Fruit fly (Drosophila melanogaster) whole organism, embryonic: ENCODE results near the gene JMJD4.
A peak's percentile ranks its signal among the peaks of the same experiment; 100 is the strongest.

Source experiments
- Blimp-1 ChIP-seq: fragments of 200-800 bp; sonication (Bioruptor generic); optimal IDR thresholded peaks from 3 replicates; lab custom pipeline; 2018; ENCODE audit warnings: missing biosample characterization, missing genetic modification characterization, mild to moderate bottlenecking, moderate library complexity, missing genetic modification reagents
- CG1024 ChIP-seq: fragments of 200-800 bp; sonication (Bioruptor generic); IDR thresholded peaks from 2 replicates; pipeline ENCODE4 v1.3.6; 2022; ENCODE audit warnings: missing biosample characterization, missing genetic modification characterization
- CG10543 ChIP-seq: fragments of 200-800 bp; sonication (Bioruptor generic); optimal IDR thresholded peaks from 3 replicates; lab custom pipeline; 2017; ENCODE audit warnings: missing biosample characterization, mild to moderate bottlenecking, missing genetic modification characterization, moderate library complexity
- CG12104 ChIP-seq: fragments of 200-800 bp; sonication (Bioruptor generic); optimal IDR thresholded peaks from 3 replicates; lab custom pipeline; 2016; ENCODE audit warnings: missing biosample characterization, missing genetic modification characterization
- CG12299 ChIP-seq: fragments of 200-800 bp; sonication (Bioruptor generic); optimal IDR thresholded peaks from 2 replicates; lab custom pipeline; 2018; ENCODE audit warnings: missing biosample characterization, mild to moderate bottlenecking, missing genetic modification characterization
- CG14050 ChIP-seq: fragments of 200-800 bp; sonication (Bioruptor generic); IDR thresholded peaks from 3 replicates; pipeline ENCODE4 v1.3.6; 2022; ENCODE audit warnings: missing biosample characterization, missing genetic modification characterization
- CG15479 ChIP-seq: fragments of 200-800 bp; sonication (Bioruptor generic); optimal IDR thresholded peaks from 3 replicates; lab custom pipeline; 2019; ENCODE audit warnings: missing biosample characterization, mild to moderate bottlenecking, missing genetic modification characterization, moderate library complexity
- CG15514 ChIP-seq: fragments of 200-800 bp; sonication (Bioruptor generic); optimal IDR thresholded peaks from 3 replicates; lab custom pipeline; 2017; ENCODE audit warnings: missing biosample characterization, missing genetic modification characterization, mild to moderate bottlenecking, moderate library complexity, missing genetic modification reagents
- CG16815 ChIP-seq: fragments of 200-800 bp; sonication (Bioruptor generic); optimal IDR thresholded peaks from 3 replicates; lab custom pipeline; 2017; ENCODE audit warnings: missing biosample characterization, mild to moderate bottlenecking, missing genetic modification characterization
- CG31365 ChIP-seq: fragments of 200-800 bp; sonication (Bioruptor generic); optimal IDR thresholded peaks from 2 replicates; lab custom pipeline; 2018; ENCODE audit warnings: missing biosample characterization, mild to moderate bottlenecking, missing genetic modification characterization
- CG3281 ChIP-seq: fragments of 200-800 bp; sonication (Bioruptor generic); optimal IDR thresholded peaks from 3 replicates; lab custom pipeline; 2017; ENCODE audit warnings: missing biosample characterization, mild to moderate bottlenecking, missing genetic modification characterization
- CG3847 ChIP-seq: fragments of 200-800 bp; sonication (Bioruptor generic); IDR thresholded peaks from 2 replicates; pipeline ENCODE4 v1.3.6; 2022; ENCODE audit warnings: missing biosample characterization, missing genetic modification characterization
- CG4404 ChIP-seq: fragments of 200-800 bp; sonication (Bioruptor generic); IDR thresholded peaks from 2 replicates; pipeline ENCODE4 v1.3.6; 2022; ENCODE audit warnings: missing biosample characterization, missing genetic modification characterization
- CG9215 ChIP-seq: fragments of 200-800 bp; sonication (Bioruptor generic); IDR thresholded peaks from 2 replicates; pipeline ENCODE4 v1.3.6; 2022; ENCODE audit warnings: missing biosample characterization, missing genetic modification characterization
- CG9609 ChIP-seq: fragments of 200-800 bp; sonication (Bioruptor generic); optimal IDR thresholded peaks from 3 replicates; lab custom pipeline; 2016; ENCODE audit warnings: missing biosample characterization, missing genetic modification characterization
- D19B ChIP-seq: fragments of 200-800 bp; sonication (Bioruptor generic); optimal IDR thresholded peaks from 2 replicates; lab custom pipeline; 2017; ENCODE audit warnings: missing biosample characterization, mild to moderate bottlenecking, missing genetic modification characterization
- Dbx ChIP-seq: fragments of 200-800 bp; sonication (Bioruptor generic); IDR thresholded peaks from 3 replicates; pipeline ENCODE4 v1.3.6; 2022; ENCODE audit warnings: missing biosample characterization, missing genetic modification characterization
- Dp ChIP-seq: fragments of 200-800 bp; sonication (Bioruptor generic); optimal IDR thresholded peaks from 2 replicates; lab custom pipeline; 2018; ENCODE audit warnings: missing biosample characterization, mild to moderate bottlenecking, missing genetic modification characterization, moderate library complexity
- E2f2 ChIP-seq: fragments of 200-800 bp; sonication (Bioruptor generic); IDR thresholded peaks from 2 replicates; pipeline ENCODE4 v1.3.6; 2022; ENCODE audit warnings: missing biosample characterization, missing genetic modification characterization
- Ets65A ChIP-seq: fragments of 200-800 bp; sonication (Bioruptor generic); peaks from one replicate; lab custom pipeline; 2016; ENCODE audit warnings: missing biosample characterization, missing genetic modification characterization
- Fer1 ChIP-seq: fragments of 200-800 bp; sonication (Bioruptor generic); optimal IDR thresholded peaks from 2 replicates; lab custom pipeline; 2017; ENCODE audit warnings: missing biosample characterization, mild to moderate bottlenecking, missing genetic modification characterization
- HLH54F ChIP-seq: fragments of 200-800 bp; sonication (Bioruptor generic); optimal IDR thresholded peaks from 3 replicates; lab custom pipeline; 2016; ENCODE audit warnings: missing biosample characterization, missing genetic modification characterization
- Hand ChIP-seq: fragments of 200-800 bp; sonication (Bioruptor generic); optimal IDR thresholded peaks from 2 replicates; lab custom pipeline; 2017; ENCODE audit warnings: mild to moderate bottlenecking, missing biosample characterization, missing genetic modification reagents, missing genetic modification characterization
- Med ChIP-seq: fragments of 200-800 bp; sonication (Bioruptor generic); peaks from one replicate; lab custom pipeline; 2016; ENCODE audit warnings: missing biosample characterization, missing genetic modification characterization, mild to moderate bottlenecking, inconsistent platforms, moderate library complexity
- Nf-YA ChIP-seq: fragments of 200-800 bp; sonication (Bioruptor generic); IDR thresholded peaks from 2 replicates; pipeline ENCODE4 v1.3.6; 2022; ENCODE audit warnings: missing biosample characterization, missing genetic modification characterization
- Nf-YC ChIP-seq: fragments of 200-800 bp; optimal IDR thresholded peaks from 3 replicates; lab custom pipeline; 2019; ENCODE audit warnings: missing biosample characterization, mild to moderate bottlenecking, missing genetic modification characterization, moderate library complexity
- Rfx ChIP-seq: fragments of 200-800 bp; sonication (Bioruptor generic); IDR thresholded peaks from 2 replicates; pipeline ENCODE4 v1.3.6; 2022; ENCODE audit warnings: missing biosample characterization, missing genetic modification characterization
- Spps ChIP-seq: fragments of 200-800 bp; sonication (Bioruptor generic); optimal IDR thresholded peaks from 2 replicates; lab custom pipeline; 2018; ENCODE audit warnings: missing biosample characterization, mild to moderate bottlenecking, missing genetic modification characterization
- al ChIP-seq: fragments of 200-800 bp; sonication (Bioruptor generic); IDR thresholded peaks from 2 replicates; pipeline ENCODE4 v1.3.6; 2022; ENCODE audit warnings: missing biosample characterization, missing genetic modification characterization
- ato ChIP-seq: fragments of 200-800 bp; sonication (Bioruptor generic); IDR thresholded peaks from 2 replicates; pipeline ENCODE4 v1.3.6; 2022; ENCODE audit warnings: missing biosample characterization, missing genetic modification characterization; ENCODE audit not compliant: partially characterized antibody
- bab2 ChIP-seq: fragments of 200-800 bp; sonication (Bioruptor generic); optimal IDR thresholded peaks from 2 replicates; lab custom pipeline; 2016; ENCODE audit warnings: missing biosample characterization, missing genetic modification characterization
- chinmo ChIP-seq: fragments of 200-800 bp; sonication (Bioruptor generic); IDR thresholded peaks from 4 replicates; pipeline ENCODE4 v1.3.6; 2022; ENCODE audit warnings: missing biosample characterization, missing genetic modification characterization; ENCODE audit not compliant: partially characterized antibody
- chm ChIP-seq: fragments of 200-800 bp; sonication (Bioruptor generic); IDR thresholded peaks from 2 replicates; pipeline ENCODE4 v1.3.6; 2022; ENCODE audit warnings: missing biosample characterization, missing genetic modification characterization
- ci ChIP-seq: fragments of 200-800 bp; sonication (Bioruptor generic); IDR thresholded peaks from 3 replicates; pipeline ENCODE4 v1.3.6; 2022; ENCODE audit warnings: missing biosample characterization, missing genetic modification characterization
- disco-r ChIP-seq: fragments of 200-800 bp; sonication (Bioruptor generic); optimal IDR thresholded peaks from 2 replicates; lab custom pipeline; 2016; ENCODE audit warnings: missing biosample characterization, missing genetic modification characterization
- dmrt11E ChIP-seq: fragments of 200-800 bp; sonication (Bioruptor generic); optimal IDR thresholded peaks from 3 replicates; lab custom pipeline; 2018; ENCODE audit warnings: missing biosample characterization, mild to moderate bottlenecking, missing genetic modification characterization, moderate library complexity
- fd96Cb ChIP-seq: fragments of 200-800 bp; sonication (Bioruptor generic); optimal IDR thresholded peaks from 2 replicates; lab custom pipeline; 2018; ENCODE audit warnings: missing biosample characterization, mild to moderate bottlenecking, missing genetic modification characterization, moderate library complexity
- gem ChIP-seq: fragments of 200-800 bp; sonication (Bioruptor generic); optimal IDR thresholded peaks from 2 replicates; lab custom pipeline; 2019; ENCODE audit warnings: missing biosample characterization, mild to moderate bottlenecking, missing genetic modification characterization, moderate library complexity
- lola ChIP-seq, 3 experiments: fragments of >200 bp in 2 of 3; fragments of 200-800 bp in 1 of 3; sonication (Bioruptor generic) in 1 of 3; optimal IDR thresholded peaks; 2 replicates each; lab custom pipeline; 2017 to 2019; ENCODE audit warnings: missing biosample characterization in 3 of 3, missing genetic modification characterization in 3 of 3, mild to moderate bottlenecking in 1 of 3, moderate library complexity in 1 of 3
- mirr ChIP-seq: fragments of 200-800 bp; sonication (Bioruptor generic); optimal IDR thresholded peaks from 3 replicates; lab custom pipeline; 2018; ENCODE audit warnings: missing biosample characterization, mild to moderate bottlenecking, missing genetic modification characterization
- phol ChIP-seq: fragments of 200-800 bp; sonication (Bioruptor generic); optimal IDR thresholded peaks from 3 replicates; lab custom pipeline; 2018; ENCODE audit warnings: missing biosample characterization, mild to moderate bottlenecking, missing genetic modification characterization, moderate library complexity
- salm ChIP-seq: fragments of 200-800 bp; sonication (Bioruptor generic); optimal IDR thresholded peaks from 2 replicates; lab custom pipeline; 2018; ENCODE audit warnings: missing biosample characterization, mild to moderate bottlenecking, missing genetic modification characterization
- sens ChIP-seq: fragments of 200-800 bp; sonication (Bioruptor generic); peaks from one replicate; lab custom pipeline; 2016; ENCODE audit warnings: missing biosample characterization, missing genetic modification characterization
- slp2 ChIP-seq: fragments of 200-800 bp; sonication (Bioruptor generic); optimal IDR thresholded peaks from 2 replicates; lab custom pipeline; 2016; ENCODE audit warnings: missing biosample characterization, missing genetic modification characterization
- sqz ChIP-seq: fragments of 200-800 bp; sonication (Bioruptor generic); optimal IDR thresholded peaks from 3 replicates; lab custom pipeline; 2018; ENCODE audit warnings: missing biosample characterization, mild to moderate bottlenecking, missing genetic modification characterization
- tap ChIP-seq: fragments of 200-800 bp; optimal IDR thresholded peaks from 3 replicates; lab custom pipeline; 2019; ENCODE audit warnings: missing biosample characterization, mild to moderate bottlenecking, missing genetic modification characterization, moderate library complexity
- toy ChIP-seq: fragments of 200-800 bp; sonication (Bioruptor generic); IDR thresholded peaks from 2 replicates; pipeline ENCODE4 v1.3.6; 2022; ENCODE audit warnings: missing biosample characterization, missing genetic modification characterization
- unpg ChIP-seq: fragments of 200-800 bp; sonication (Bioruptor generic); optimal IDR thresholded peaks from 3 replicates; lab custom pipeline; 2018; ENCODE audit warnings: missing biosample characterization, mild to moderate bottlenecking, missing genetic modification characterization, moderate library complexity
- vvl ChIP-seq: fragments of 200-800 bp; sonication (Bioruptor generic); IDR thresholded peaks from 2 replicates; pipeline ENCODE4 v1.3.6; 2022; ENCODE audit warnings: missing biosample characterization, missing genetic modification characterization
- wdn ChIP-seq: fragments of 200-800 bp; sonication (Bioruptor generic); IDR thresholded peaks from 2 replicates; pipeline ENCODE4 v1.3.6; 2022; ENCODE audit warnings: missing biosample characterization, missing genetic modification characterization
- zf30C ChIP-seq: fragments of 200-800 bp; sonication (Bioruptor generic); optimal IDR thresholded peaks from 3 replicates; lab custom pipeline; 2018; ENCODE audit warnings: missing biosample characterization, mild to moderate bottlenecking, missing genetic modification characterization

JMJD4 gene

DNA sequence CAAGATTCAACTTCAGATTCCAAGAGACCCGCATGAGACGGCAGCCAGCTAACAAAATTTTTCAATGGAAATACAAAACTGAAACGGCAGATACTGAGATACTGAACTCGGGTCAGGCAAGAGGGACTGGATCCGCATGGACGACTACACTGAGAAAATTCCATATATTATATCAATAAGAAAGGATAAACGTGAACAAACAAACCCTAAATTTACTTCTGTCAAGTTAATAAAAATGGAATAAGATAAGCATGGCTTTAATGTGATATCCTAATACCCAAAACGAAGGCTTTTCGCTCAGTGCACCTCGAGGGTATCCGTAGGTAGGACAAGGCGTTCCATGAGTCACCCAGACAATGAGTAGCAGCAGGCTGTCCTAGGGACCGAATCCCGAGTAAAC, 13.8 kb downstream of the JMJD4 start (continued):
- TF ChIP-seq Dp (GFP tag; lab: Kevin White, UChicago), result no peak
- TF ChIP-seq CG14050, result peak; percentile 63
- TF ChIP-seq Blimp-1, result peak; percentile 59
- peak; percentile 74; the same call in 1 of the 2 replicates for TF ChIP-seq CG1024 (GFP tag; lab: Robert Waterston, UW)
- peak; percentile 96 for TF ChIP-seq Ets65A
- peak; percentile 52 for TF ChIP-seq CG15514
- peak; percentile 97 for TF ChIP-seq Med (GFP tag; lab: Kevin White, UChicago)
- peak; percentile 48 for TF ChIP-seq tap (tag; lab: Kevin White, UChicago)
- peak; percentile 81 for TF ChIP-seq HLH54F (GFP tag; lab: Kevin White, UChicago)
- TF ChIP-seq D19B (GFP tag; lab: Kevin White, UChicago), result peak; percentile 62
- TF ChIP-seq Spps (tag; lab: Kevin White, UChicago), result peak; percentile 84
- no peak for TF ChIP-seq Nf-YC (tag; lab: Kevin White, UChicago)
- 0 out of 2 replicates have a peak, but pooled peaks have one; percentile 46 for TF ChIP-seq Nf-YA (GFP tag; lab: Robert Waterston, UW)
- peak; percentile 85 for TF ChIP-seq unpg (GFP tag; lab: Kevin White, UChicago)
- peak; percentile 76 for TF ChIP-seq slp2 (GFP tag; lab: Kevin White, UChicago)
- TF ChIP-seq CG9215 (GFP tag; lab: Robert Waterston, UW), result peak; percentile 58
- TF ChIP-seq toy (GFP tag; lab: Robert Waterston, UW), result no peak
- peak; percentile 80 for TF ChIP-seq Dbx (GFP tag; lab: Robert Waterston, UW)
- TF ChIP-seq sens (GFP tag; lab: Kevin White, UChicago), result peak; percentile 98
- peak; percentile 83 for TF ChIP-seq fd96Cb (tag; lab: Kevin White, UChicago)
- peak; percentile 98 for TF ChIP-seq CG4404 (GFP tag; lab: Robert Waterston, UW)
- TF ChIP-seq CG16815, result peak; percentile 96
- peak; percentile 47; the same call in 1 of the 2 replicates for TF ChIP-seq E2f2
- TF ChIP-seq gem (tag; lab: Kevin White, UChicago), result peak; percentile 92
- TF ChIP-seq zf30C (GFP tag; lab: Kevin White, UChicago), result peak; percentile 98
- TF ChIP-seq dmrt11E (tag; lab: Kevin White, UChicago), result peak; percentile 98
- peak in 1 of 3 experiments; percentile 94 for TF ChIP-seq lola (GFP tag; optimal IDR thresholded peaks at IDR 0.05; lab: Kevin White, UChicago)
- TF ChIP-seq sqz (GFP tag; lab: Kevin White, UChicago), result peak; percentile 42
- peak; percentile 87 for TF ChIP-seq bab2
- TF ChIP-seq wdn (GFP tag; lab: Robert Waterston, UW), result peak; percentile 61; the same call in 1 of the 2 replicates
- TF ChIP-seq CG3847, result peak; percentile 42; the same call in 1 of the 2 replicates
- TF ChIP-seq al (GFP tag; lab: Robert Waterston, UW), result peak; percentile 23; the same call in 1 of the 2 replicates
- TF ChIP-seq mirr (GFP tag; lab: Kevin White, UChicago), result no peak
- TF ChIP-seq Hand (GFP tag; lab: Kevin White, UChicago), result no peak
- peak; percentile 22 for TF ChIP-seq CG12299 (tag; lab: Kevin White, UChicago)
- TF ChIP-seq Rfx (GFP tag; lab: Robert Waterston, UW), result peak; percentile 78
- peak; percentile 89 for TF ChIP-seq phol
- peak; percentile 16 for TF ChIP-seq CG31365
- TF ChIP-seq chinmo, result no peak
- TF ChIP-seq salm (tag; lab: Kevin White, UChicago), result peak; percentile 27
- TF ChIP-seq vvl, result peak; percentile 89
- peak; percentile 92 for TF ChIP-seq ci (GFP tag; lab: Robert Waterston, UW)
- peak; percentile 65 for TF ChIP-seq CG3281 (GFP tag; lab: Kevin White, UChicago)
- TF ChIP-seq CG9609, result peak; percentile 87
- no peak for TF ChIP-seq ato (GFP tag; lab: Robert Waterston, UW)
- TF ChIP-seq Fer1, result peak; percentile 63
- peak; percentile 71 for TF ChIP-seq CG12104 (GFP tag; lab: Kevin White, UChicago)
- peak; percentile 42 for TF ChIP-seq disco-r
- peak; percentile 74 for TF ChIP-seq CG15479 (GFP tag; lab: Kevin White, UChicago)
- peak; percentile 90 for TF ChIP-seq chm (GFP tag; lab: Robert Waterston, UW)
- TF ChIP-seq CG10543 (GFP tag; lab: Kevin White, UChicago), result no peak
